Worm (Caenorhabditis elegans) whole organism, young adult: ENCODE results near the gene nep-20.
"Not testable (repeated sequence)": the region's sequence is repeated elsewhere in the genome, so short reads cannot be mapped to it uniquely, and the experiment has no call there.

Experiments used
- ama-1 ChIP-seq, 3 experiments: fragments of 150-350 bp in 1 of 3; sonication (generic microtip) in 2 of 3; optimal IDR thresholded peaks; 2 replicates each; lab custom pipeline; 2014 to 2018; ENCODE audit warnings: missing biosample characterization in 2 of 3, missing genetic modification characterization in 2 of 3, missing genetic modification reagents in 2 of 3
- ceh-91 ChIP-seq: fragments of 200-800 bp; sonication (Bioruptor generic); IDR thresholded peaks from 2 replicates; pipeline ENCODE4 v1.3.6; 2022; ENCODE audit warnings: missing genetic modification reagents, missing genetic modification characterization, missing compliant biosample characterization
- lin-54 ChIP-seq: fragments of 200-800 bp; sonication (Bioruptor generic); optimal IDR thresholded peaks from 2 replicates; lab custom pipeline; 2018; ENCODE audit warnings: mild to moderate bottlenecking, missing genetic modification characterization, missing compliant biosample characterization
- snpc-4 ChIP-seq, 5 experiments: fragments of 150-350 bp in 1 of 5; sonication (generic microtip) in 4 of 5; optimal IDR thresholded peaks; 2 replicates each; lab custom pipeline; 2014 to 2018; ENCODE audit warnings: missing genetic modification characterization in 5 of 5, missing biosample characterization in 3 of 5, antibody characterized with exemption in 2 of 5, mild to moderate bottlenecking in 2 of 5, missing compliant biosample characterization in 2 of 5, missing genotype in 2 of 5, moderate library complexity in 2 of 5, missing genetic modification reagents in 1 of 5
- ztf-26 ChIP-seq: sonication (generic microtip); optimal IDR thresholded peaks from 2 replicates; lab custom pipeline; 2017; ENCODE audit warnings: missing genetic modification characterization, missing compliant biosample characterization

DNA sequence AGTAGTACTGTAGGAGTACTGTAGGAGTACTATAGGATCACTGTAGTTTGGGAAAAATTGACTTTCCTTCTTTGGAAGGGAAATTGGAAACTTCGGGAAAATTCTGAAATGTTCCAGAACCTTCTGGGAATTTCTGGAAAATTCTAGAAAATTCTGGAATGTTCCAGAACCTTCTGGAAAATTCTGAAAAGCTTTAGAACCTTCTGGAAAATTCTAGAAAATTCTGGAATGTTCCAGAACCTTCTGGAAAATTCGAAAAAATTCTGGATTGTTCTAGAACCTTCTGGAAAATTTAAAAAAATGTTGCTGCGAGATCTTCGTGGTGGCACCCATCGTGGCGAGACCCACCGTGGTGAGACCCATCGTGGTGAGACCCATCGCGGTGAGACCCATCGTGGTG is 29.8 kb downstream of the nep-20 start:
- not testable (repeated sequence) for TF ChIP-seq ceh-91; snpc-4 (GFP tag; optimal IDR thresholded peaks at IDR 0.05; lab: Kevin White, UChicago); snpc-4 (tag; optimal IDR thresholded peaks at IDR 0.05; lab: Kevin White, UChicago); lin-54 (GFP tag; lab: Kevin White, UChicago); ztf-26 (tag; lab: Kevin White, UChicago); ama-1 (optimal IDR thresholded peaks at IDR 0.05; lab: Kevin White, UChicago); ama-1 (GFP tag; optimal IDR thresholded peaks at IDR 0.05; lab: Kevin White, UChicago)
